Worm (Caenorhabditis elegans) whole organism, late embryonic: ENCODE results near the gene C01G10.4.
"Not testable (repeated sequence)": the region's sequence is repeated elsewhere in the genome, so short reads cannot be mapped to it uniquely, and the experiment has no call there.

Experiments used
- F13H6.1 ChIP-seq: sonication (generic microtip); optimal IDR thresholded peaks from 2 replicates; lab custom pipeline; 2016; ENCODE audit warnings: missing genetic modification characterization, missing compliant biosample characterization
- ceh-18 ChIP-seq: sonication (generic microtip); optimal IDR thresholded peaks from 2 replicates; lab custom pipeline; 2016; ENCODE audit warnings: missing genetic modification characterization, missing compliant biosample characterization
- ceh-45 ChIP-seq: fragments of 200-800 bp; sonication (Bioruptor generic); IDR thresholded peaks from 2 replicates; pipeline ENCODE4 v1.3.6; 2022; ENCODE audit warnings: missing genetic modification reagents, missing genetic modification characterization, missing compliant biosample characterization
- ets-4 ChIP-seq: sonication (generic microtip); optimal IDR thresholded peaks from 2 replicates; lab custom pipeline; 2016; ENCODE audit warnings: missing genetic modification characterization, missing compliant biosample characterization
- hlh-6 ChIP-seq: sonication (generic microtip); optimal IDR thresholded peaks from 2 replicates; lab custom pipeline; 2016; ENCODE audit warnings: missing genotype, missing genetic modification characterization, missing compliant biosample characterization
- syd-9 ChIP-seq: sonication (generic microtip); optimal IDR thresholded peaks from 2 replicates; lab custom pipeline; 2016; ENCODE audit warnings: mild to moderate bottlenecking, missing genetic modification characterization, moderate library complexity, missing compliant biosample characterization

DNA sequence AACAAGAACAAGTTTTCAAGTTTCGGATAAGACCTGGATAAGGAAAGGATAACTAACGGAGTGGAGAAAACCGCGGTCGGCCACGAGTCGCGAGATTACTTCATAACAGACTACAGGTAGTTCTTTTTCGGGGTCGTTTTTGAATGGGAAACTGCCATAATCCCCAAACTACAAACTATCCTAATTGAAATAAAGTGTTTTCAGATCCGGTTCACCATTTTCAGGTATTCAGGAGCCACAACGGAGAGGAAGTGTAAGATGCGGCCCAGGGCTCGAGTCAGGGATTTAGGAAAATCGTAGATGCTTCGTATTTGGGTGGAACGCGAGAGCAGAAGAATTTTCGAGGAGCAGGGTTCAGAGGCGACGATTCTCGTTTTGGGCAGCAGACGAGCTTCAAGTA is 26.4 kb downstream of the C01G10.4 start, which contains the start of gene T01G5.8:
- TF ChIP-seq ets-4; F13H6.1 (tag; lab: Kevin White, UChicago); hlh-6 (tag; lab: Kevin White, UChicago); syd-9 (tag; lab: Kevin White, UChicago); ceh-18 (tag; lab: Kevin White, UChicago); ceh-45 (GFP tag; lab: Robert Waterston, UW): not testable (repeated sequence)
